Worm (Caenorhabditis elegans) whole organism, mixed stage, embryonic: Measurements from ENCODE around the gene F38A1.11.

Source experiments
- M03D4.4 ChIP-seq: sonication (generic microtip); optimal IDR thresholded peaks from 2 replicates; lab custom pipeline; 2017; ENCODE audit warnings: mild to moderate bottlenecking, missing genetic modification characterization, missing compliant biosample characterization
- bed-3 ChIP-seq: fragments of 200-800 bp; sonication (Bioruptor generic); optimal IDR thresholded peaks from 3 replicates; lab custom pipeline; 2018; ENCODE audit warnings: mild to moderate bottlenecking, missing genetic modification characterization, moderate library complexity, missing compliant biosample characterization
- blmp-1 ChIP-seq: fragments of 150-350 bp; optimal IDR thresholded peaks from 2 replicates; lab custom pipeline; 2014; ENCODE audit warnings: missing biosample characterization, missing genetic modification characterization
- ceh-83 ChIP-seq: fragments of 200-800 bp; sonication (Bioruptor generic); optimal IDR thresholded peaks from 2 replicates; lab custom pipeline; 2018; ENCODE audit warnings: mild to moderate bottlenecking, missing genetic modification characterization, missing compliant biosample characterization
- ces-1 ChIP-seq: fragments of 150-350 bp; optimal IDR thresholded peaks from 2 replicates; lab custom pipeline; 2014; ENCODE audit warnings: missing biosample characterization, missing genetic modification reagents, missing genetic modification characterization
- cnd-1 ChIP-seq: fragments of 200-800 bp; sonication (Bioruptor generic); optimal IDR thresholded peaks from 2 replicates; lab custom pipeline; 2018; ENCODE audit warnings: mild to moderate bottlenecking, missing genetic modification characterization, missing compliant biosample characterization
- drap-1 ChIP-seq: fragments of 200-800 bp; sonication (Bioruptor generic); optimal IDR thresholded peaks from 3 replicates; lab custom pipeline; 2018; ENCODE audit warnings: mild to moderate bottlenecking, missing genetic modification characterization, missing compliant biosample characterization
- elt-1 ChIP-seq: sonication (generic microtip); optimal IDR thresholded peaks from 2 replicates; lab custom pipeline; 2017; ENCODE audit warnings: missing genetic modification characterization, mild to moderate bottlenecking, missing compliant biosample characterization, antibody characterized with exemption, moderate library complexity, borderline replicate concordance; ENCODE audit not compliant: insufficient read depth
- elt-3 ChIP-seq: fragments of 150-350 bp; optimal IDR thresholded peaks from 2 replicates; lab custom pipeline; 2014; ENCODE audit warnings: missing biosample characterization, missing genetic modification characterization
- flh-1 ChIP-seq: fragments of 200-800 bp; sonication (Bioruptor generic); optimal IDR thresholded peaks from 2 replicates; lab custom pipeline; 2018; ENCODE audit warnings: mild to moderate bottlenecking, missing genetic modification characterization, moderate library complexity, missing compliant biosample characterization
- ham-2 ChIP-seq: fragments of 200-800 bp; sonication (Bioruptor generic); optimal IDR thresholded peaks from 2 replicates; lab custom pipeline; 2018; ENCODE audit warnings: mild to moderate bottlenecking, missing genetic modification characterization, missing compliant biosample characterization
- hlh-1 ChIP-seq: fragments of 150-350 bp; optimal IDR thresholded peaks from 2 replicates; lab custom pipeline; 2014; ENCODE audit warnings: missing biosample characterization, missing genetic modification reagents, missing genetic modification characterization
- lin-32 ChIP-seq: fragments of 200-800 bp; sonication (Bioruptor generic); optimal IDR thresholded peaks from 2 replicates; lab custom pipeline; 2018; ENCODE audit warnings: mild to moderate bottlenecking, missing genetic modification characterization, missing compliant biosample characterization
- mab-5 ChIP-seq: fragments of 150-350 bp; optimal IDR thresholded peaks from 2 replicates; lab custom pipeline; 2014; ENCODE audit warnings: missing biosample characterization, missing genetic modification characterization
- mep-1 ChIP-seq: fragments of 150-350 bp; optimal IDR thresholded peaks from 2 replicates; lab custom pipeline; 2017; ENCODE audit warnings: missing biosample characterization, missing genetic modification reagents, missing genetic modification characterization, inconsistent platforms
- nhr-2 ChIP-seq: fragments of 150-350 bp; optimal IDR thresholded peaks from 2 replicates; lab custom pipeline; 2014; ENCODE audit warnings: missing biosample characterization, missing genetic modification characterization
- nhr-237 ChIP-seq: fragments of 150-350 bp; optimal IDR thresholded peaks from 2 replicates; lab custom pipeline; 2014; ENCODE audit warnings: missing biosample characterization, missing genetic modification characterization
- nhr-28 ChIP-seq: fragments of 150-350 bp; optimal IDR thresholded peaks from 2 replicates; lab custom pipeline; 2014; ENCODE audit warnings: missing biosample characterization, missing genetic modification characterization
- nhr-76 ChIP-seq: sonication (generic microtip); optimal IDR thresholded peaks from 2 replicates; lab custom pipeline; 2017; ENCODE audit warnings: missing biosample characterization, missing genetic modification characterization
- pha-4 ChIP-seq: fragments of 150-350 bp; optimal IDR thresholded peaks from 2 replicates; lab custom pipeline; 2018; ENCODE audit warnings: missing biosample characterization, missing genetic modification reagents, missing genetic modification characterization
- snpc-4 ChIP-seq: fragments of 150-350 bp; optimal IDR thresholded peaks from 2 replicates; lab custom pipeline; 2014; ENCODE audit warnings: missing biosample characterization, missing genetic modification characterization
- sptf-1 ChIP-seq: sonication (generic microtip); optimal IDR thresholded peaks from 2 replicates; lab custom pipeline; 2017; ENCODE audit warnings: mild to moderate bottlenecking, missing genetic modification characterization, moderate library complexity, missing compliant biosample characterization
- tbx-8 ChIP-seq: fragments of 200-800 bp; sonication (Bioruptor generic); optimal IDR thresholded peaks from 2 replicates; lab custom pipeline; 2018; ENCODE audit warnings: mild to moderate bottlenecking, missing genetic modification characterization, moderate library complexity, missing compliant biosample characterization
- unc-120 ChIP-seq: sonication (generic microtip); optimal IDR thresholded peaks from 2 replicates; lab custom pipeline; 2017; ENCODE audit warnings: missing genetic modification characterization, missing compliant biosample characterization; ENCODE audit not compliant: poor library complexity, severe bottlenecking
- unc-39 ChIP-seq: fragments of 150-350 bp; optimal IDR thresholded peaks from 2 replicates; lab custom pipeline; 2014; ENCODE audit warnings: missing biosample characterization, missing genetic modification characterization
- unc-62 ChIP-seq: fragments of 150-350 bp; optimal IDR thresholded peaks from 2 replicates; lab custom pipeline; 2014; ENCODE audit warnings: missing biosample characterization, missing genetic modification reagents, missing genetic modification characterization
- zip-8 ChIP-seq: fragments of 150-350 bp; optimal IDR thresholded peaks from 2 replicates; lab custom pipeline; 2014; ENCODE audit warnings: missing biosample characterization, missing genetic modification characterization
- ztf-11 ChIP-seq: fragments of 150-350 bp; optimal IDR thresholded peaks from 2 replicates; lab custom pipeline; 2014; ENCODE audit warnings: missing biosample characterization, missing genetic modification characterization

The F38A1.11 gene

ce11 chrIV:1246762-1247436 is at the start of gene F38A1.11, which contains the start of gene clec-165:
F38A1.11 (plus strand) TSS chrIV:1247386.
clec-165 (minus strand) TSS chrIV:1246886.
- TF ChIP-seq nhr-76 (tag; lab: Kevin White, UChicago), result no peak
- no peak for TF ChIP-seq nhr-28 (tag; lab: Kevin White, UChicago)
- no peak for TF ChIP-seq unc-62 (GFP tag; lab: Kevin White, UChicago)
- no peak for TF ChIP-seq pha-4 (tag; lab: Kevin White, UChicago)
- TF ChIP-seq mep-1 (tag; lab: Kevin White, UChicago), result no peak
- no peak for TF ChIP-seq lin-32

ce11 chrIV:1199501-1199900 is 47.7 kb upstream of the F38A1.11 start:
- no peak for TF ChIP-seq nhr-237
- TF ChIP-seq elt-1 (tag; lab: Kevin White, UChicago), result no peak
- no peak for TF ChIP-seq pha-4 (tag; lab: Kevin White, UChicago)
- TF ChIP-seq sptf-1, result no peak
- no peak for TF ChIP-seq nhr-2 (tag; lab: Kevin White, UChicago)
- no peak for TF ChIP-seq mab-5 (tag; lab: Kevin White, UChicago)

ce11 chrIV:1204870-1205269 is 42.3 kb upstream of the F38A1.11 start, which contains the start of gene dsl-2:
dsl-2 (minus strand) TSS chrIV:1204970.
- TF ChIP-seq elt-3 (tag; lab: Kevin White, UChicago), result no peak
- TF ChIP-seq drap-1 (GFP tag; lab: Kevin White, UChicago), result no peak
- no peak for TF ChIP-seq unc-120 (tag; lab: Kevin White, UChicago)
- TF ChIP-seq elt-1 (tag; lab: Kevin White, UChicago), result no peak
- TF ChIP-seq nhr-28 (tag; lab: Kevin White, UChicago), result no peak
- TF ChIP-seq, all 35 proteins: peak for 0

- TF ChIP-seq flh-1 (no peak), tbx-8 (GFP tag; lab: Kevin White, UChicago) (no peak), pha-4 (tag; lab: Kevin White, UChicago) (no peak), snpc-4 (no peak), nhr-2 (tag; lab: Kevin White, UChicago) (no peak), mep-1 (tag; lab: Kevin White, UChicago) (no peak), M03D4.4 (no peak), cnd-1 (tag; lab: Kevin White, UChicago) (no peak), nhr-237 (no peak), nhr-28 (tag; lab: Kevin White, UChicago) (no peak), hlh-1 (tag; lab: Kevin White, UChicago) (no peak), unc-39 (tag; lab: Kevin White, UChicago) (no peak), zip-8 (tag; lab: Kevin White, UChicago) (no peak), ceh-83 (GFP tag; lab: Kevin White, UChicago) (no peak), bed-3 (GFP tag; lab: Kevin White, UChicago) (no peak), ztf-11 (tag; lab: Kevin White, UChicago) (no peak), ham-2 (no peak), blmp-1 (tag; lab: Kevin White, UChicago) (no peak), unc-120 (tag; lab: Kevin White, UChicago) (no peak), ces-1 (GFP tag; lab: Kevin White, UChicago) (no peak)
These were observed 39.2 kb upstream of the F38A1.11 start, which contains the start of gene dsl-1 for ce11 chrIV:1207980-1208379. dsl-1 (minus strand) TSS chrIV:1208080.

ce11 chrIV:1209320-1209719 is 37.9 kb upstream of the F38A1.11 start:
- TF ChIP-seq lin-32 (no peak), elt-3 (tag; lab: Kevin White, UChicago) (no peak), hlh-1 (tag; lab: Kevin White, UChicago) (no peak), ham-2 (no peak), unc-120 (tag; lab: Kevin White, UChicago) (no peak), drap-1 (GFP tag; lab: Kevin White, UChicago) (no peak), sptf-1 (no peak), mep-1 (tag; lab: Kevin White, UChicago) (no peak), snpc-4 (no peak), nhr-76 (tag; lab: Kevin White, UChicago) (no peak)
